Worm (Caenorhabditis elegans) whole organism, mixed stage, embryonic: Measurements from ENCODE around the gene C08B6.11.

Experiments used
- blmp-1 ChIP-seq: fragments of 150-350 bp; optimal IDR thresholded peaks from 2 replicates; lab custom pipeline; 2014; ENCODE audit warnings: missing biosample characterization, missing genetic modification characterization
- drap-1 ChIP-seq: fragments of 200-800 bp; sonication (Bioruptor generic); optimal IDR thresholded peaks from 3 replicates; lab custom pipeline; 2018; ENCODE audit warnings: mild to moderate bottlenecking, missing genetic modification characterization, missing compliant biosample characterization
- lsy-2 ChIP-seq: fragments of 150-350 bp; optimal IDR thresholded peaks from 2 replicates; lab custom pipeline; 2014; ENCODE audit warnings: missing biosample characterization, missing genetic modification characterization
- mep-1 ChIP-seq: fragments of 150-350 bp; optimal IDR thresholded peaks from 2 replicates; lab custom pipeline; 2017; ENCODE audit warnings: missing biosample characterization, missing genetic modification reagents, missing genetic modification characterization, inconsistent platforms
- nhr-12 ChIP-seq: fragments of 150-350 bp; optimal IDR thresholded peaks from 2 replicates; lab custom pipeline; 2014; ENCODE audit warnings: missing biosample characterization, missing genetic modification characterization
- nhr-2 ChIP-seq: fragments of 150-350 bp; optimal IDR thresholded peaks from 2 replicates; lab custom pipeline; 2014; ENCODE audit warnings: missing biosample characterization, missing genetic modification characterization
- nhr-237 ChIP-seq: fragments of 150-350 bp; optimal IDR thresholded peaks from 2 replicates; lab custom pipeline; 2014; ENCODE audit warnings: missing biosample characterization, missing genetic modification characterization
- nhr-76 ChIP-seq: sonication (generic microtip); optimal IDR thresholded peaks from 2 replicates; lab custom pipeline; 2017; ENCODE audit warnings: missing biosample characterization, missing genetic modification characterization
- unc-62 ChIP-seq: fragments of 150-350 bp; optimal IDR thresholded peaks from 2 replicates; lab custom pipeline; 2014; ENCODE audit warnings: missing biosample characterization, missing genetic modification reagents, missing genetic modification characterization
- ztf-11 ChIP-seq: fragments of 150-350 bp; optimal IDR thresholded peaks from 2 replicates; lab custom pipeline; 2014; ENCODE audit warnings: missing biosample characterization, missing genetic modification characterization

ce11 chrV:10091152-10091551 is 16.3 kb upstream of the C08B6.11 start, which contains the start of gene R04B5.11:
- TF ChIP-seq nhr-2 (tag; lab: Kevin White, UChicago) (no peak), nhr-12 (tag; lab: Kevin White, UChicago) (no peak), nhr-76 (tag; lab: Kevin White, UChicago) (no peak), unc-62 (GFP tag; lab: Kevin White, UChicago) (no peak), ztf-11 (tag; lab: Kevin White, UChicago) (no peak), mep-1 (tag; lab: Kevin White, UChicago) (no peak), nhr-237 (no peak), lsy-2 (tag; lab: Kevin White, UChicago) (no peak), drap-1 (GFP tag; lab: Kevin White, UChicago) (no peak), blmp-1 (tag; lab: Kevin White, UChicago) (no peak)
